Worm (Caenorhabditis elegans) whole organism, L4/young adult: ENCODE measurements around the gene mex-6.

ENCODE experiments used
- W03F9.2 ChIP-seq: fragments of 150-350 bp; optimal IDR thresholded peaks from 2 replicates; lab custom pipeline; 2014; ENCODE audit warnings: missing biosample characterization, missing genetic modification characterization
- dao-5 ChIP-seq: sonication (generic microtip); optimal IDR thresholded peaks from 2 replicates; lab custom pipeline; 2016; ENCODE audit warnings: missing genotype, missing genetic modification characterization, moderate library complexity, missing compliant biosample characterization
- him-1 ChIP-seq: sonication (generic microtip); optimal IDR thresholded peaks from 2 replicates; lab custom pipeline; 2016; ENCODE audit warnings: missing genotype, missing genetic modification reagents, missing genetic modification characterization, missing compliant biosample characterization

- TF ChIP-seq W03F9.2 (tag; lab: Kevin White, UChicago) (no peak), him-1 (tag; lab: Kevin White, UChicago) (peak; percentile 49), dao-5 (tag; lab: Kevin White, UChicago) (peak; percentile 80)
Observed at ce11 chrII:9566045-9566444, 42.1 kb downstream of the mex-6 start.
